Worm (Caenorhabditis elegans) whole organism, L4 larva: ENCODE measurements around the gene scl-9.

Source experiments
- F10B5.3 ChIP-seq: sonication (generic microtip); optimal IDR thresholded peaks from 2 replicates; lab custom pipeline; 2016; ENCODE audit warnings: mild to moderate bottlenecking, missing genetic modification characterization, missing compliant biosample characterization
- F44E2.7 ChIP-seq: fragments of 200-800 bp; sonication (Bioruptor generic); IDR thresholded peaks from 2 replicates; pipeline ENCODE4 v2.1.2; 2022; ENCODE audit warnings: missing genetic modification characterization, missing compliant biosample characterization
- F49E8.2 ChIP-seq: sonication (generic microtip); optimal IDR thresholded peaks from 2 replicates; lab custom pipeline; 2016; ENCODE audit warnings: missing compliant biosample characterization, mild to moderate bottlenecking, missing genetic modification characterization, borderline replicate concordance
- R02D3.7 ChIP-seq: fragments of 150-350 bp; sonication (generic microtip); optimal IDR thresholded peaks from 3 replicates; lab custom pipeline; 2014; ENCODE audit warnings: missing biosample characterization, missing genetic modification characterization
- Y48G9A.11 ChIP-seq: fragments of 200-800 bp; sonication (Bioruptor generic); IDR thresholded peaks from 2 replicates; pipeline ENCODE4 v1.3.6; 2022; ENCODE audit warnings: missing genetic modification reagents, missing genetic modification characterization, missing compliant biosample characterization
- ZK546.5 ChIP-seq, 2 experiments: sonication (generic microtip); optimal IDR thresholded peaks; 2 replicates each; lab custom pipeline; 2017; ENCODE audit warnings: missing biosample characterization in 2 of 2, missing genetic modification characterization in 2 of 2
- aha-1 ChIP-seq: fragments of 150-350 bp; peaks from one replicate; lab custom pipeline; 2014; ENCODE audit warnings: missing biosample characterization, missing genetic modification characterization
- ama-1 ChIP-seq: fragments of 150-350 bp; optimal IDR thresholded peaks from 2 replicates; lab custom pipeline; 2014; ENCODE audit warnings: inconsistent platforms, mixed read lengths
- arid-1 ChIP-seq: fragments of 200-800 bp; sonication (Bioruptor generic); conservative IDR thresholded peaks from 2 replicates; pipeline ENCODE4 v1.3.6; 2022; ENCODE audit warnings: missing genetic modification reagents, missing genetic modification characterization, missing compliant biosample characterization
- ceh-28 ChIP-seq: fragments of 150-350 bp; optimal IDR thresholded peaks from 2 replicates; lab custom pipeline; 2014; ENCODE audit warnings: missing biosample characterization, missing genetic modification reagents, missing genetic modification characterization
- daf-16 ChIP-seq, 3 experiments: sonication (generic microtip); optimal IDR thresholded peaks; 2 replicates each; lab custom pipeline; 2016 to 2017; ENCODE audit warnings: missing genetic modification characterization in 3 of 3, missing genetic modification reagents in 3 of 3, mild to moderate bottlenecking in 2 of 3, missing compliant biosample characterization in 2 of 3, missing biosample characterization in 1 of 3, moderate library complexity in 1 of 3
- dmd-6 ChIP-seq: fragments of 200-800 bp; sonication (Bioruptor generic); IDR thresholded peaks from 2 replicates; pipeline ENCODE4 v1.3.6; 2022; ENCODE audit warnings: missing genetic modification reagents, missing genetic modification characterization, missing compliant biosample characterization
- dmd-9 ChIP-seq: fragments of 200-800 bp; sonication (Bioruptor generic); IDR thresholded peaks from 2 replicates; pipeline ENCODE4 v1.3.6; 2022; ENCODE audit warnings: missing genetic modification reagents, missing genetic modification characterization, missing compliant biosample characterization
- dpl-1 ChIP-seq: fragments of 150-350 bp; optimal IDR thresholded peaks from 2 replicates; lab custom pipeline; 2014; ENCODE audit warnings: missing biosample characterization, missing genetic modification reagents, missing genetic modification characterization
- egl-27 ChIP-seq: sonication (generic microtip); optimal IDR thresholded peaks from 3 replicates; lab custom pipeline; 2017; ENCODE audit warnings: missing biosample characterization, missing genetic modification reagents, missing genetic modification characterization
- egl-43 ChIP-seq: fragments of 200-800 bp; sonication (Bioruptor generic); IDR thresholded peaks from 2 replicates; pipeline ENCODE4 v1.3.6; 2022; ENCODE audit warnings: missing genetic modification reagents, missing genetic modification characterization, missing compliant biosample characterization
- lim-7 ChIP-seq: fragments of 200-800 bp; sonication (Bioruptor generic); IDR thresholded peaks from 2 replicates; pipeline ENCODE4 v1.3.6; 2022; ENCODE audit warnings: missing genetic modification characterization, missing compliant biosample characterization
- lin-15B ChIP-seq: fragments of 150-350 bp; sonication (generic microtip); optimal IDR thresholded peaks from 3 replicates; lab custom pipeline; 2014; ENCODE audit warnings: missing biosample characterization, missing genetic modification characterization
- lin-39 ChIP-seq: fragments of 150-350 bp; optimal IDR thresholded peaks from 2 replicates; lab custom pipeline; 2014; ENCODE audit warnings: missing biosample characterization, missing genetic modification reagents, missing genetic modification characterization
- madf-5 ChIP-seq, 2 experiments: fragments of 200-800 bp; sonication (Bioruptor generic); IDR thresholded peaks; 2 replicates each; pipeline ENCODE4 v1.3.6; 2022; ENCODE audit warnings: missing compliant biosample characterization in 2 of 2, missing genetic modification characterization in 2 of 2
- mxl-3 ChIP-seq: fragments of 200-800 bp; sonication (Bioruptor generic); optimal IDR thresholded peaks from 2 replicates; lab custom pipeline; 2018; ENCODE audit warnings: mild to moderate bottlenecking, missing genetic modification characterization, missing compliant biosample characterization
- nhr-10 ChIP-seq: fragments of 150-350 bp; optimal IDR thresholded peaks from 2 replicates; lab custom pipeline; 2014; ENCODE audit warnings: missing biosample characterization, missing genetic modification characterization
- nhr-237 ChIP-seq: sonication (generic microtip); optimal IDR thresholded peaks from 2 replicates; lab custom pipeline; 2017; ENCODE audit warnings: missing biosample characterization, missing genetic modification characterization
- nhr-25 ChIP-seq: sonication (generic microtip); optimal IDR thresholded peaks from 2 replicates; lab custom pipeline; 2017; ENCODE audit warnings: missing genetic modification characterization, mild to moderate bottlenecking, missing compliant biosample characterization, antibody characterized with exemption, moderate library complexity, borderline replicate concordance; ENCODE audit not compliant: insufficient read depth
- nhr-6 ChIP-seq: fragments of 150-350 bp; optimal IDR thresholded peaks from 2 replicates; lab custom pipeline; 2014; ENCODE audit warnings: missing biosample characterization, missing genetic modification characterization
- nhr-77 ChIP-seq: fragments of 150-350 bp; optimal IDR thresholded peaks from 2 replicates; lab custom pipeline; 2014; ENCODE audit warnings: missing biosample characterization, missing genetic modification characterization
- pha-4 ChIP-seq, 2 experiments: fragments of 150-350 bp in 1 of 2; fragments of 200-800 bp in 1 of 2; sonication (Bioruptor generic) in 1 of 2; IDR thresholded peaks in 1 of 2; optimal IDR thresholded peaks in 1 of 2; 2 replicates each; pipeline versions ENCODE4 v1.3.6 to Lab custom; 2014 to 2022; ENCODE audit warnings: missing genetic modification characterization in 2 of 2, missing genetic modification reagents in 2 of 2, missing biosample characterization in 1 of 2, missing compliant biosample characterization in 1 of 2
- php-3 ChIP-seq: fragments of 200-800 bp; sonication (Bioruptor generic); IDR thresholded peaks from 2 replicates; pipeline ENCODE4 v1.3.6; 2022; ENCODE audit warnings: missing genetic modification reagents, missing genetic modification characterization, missing compliant biosample characterization
- skn-1 ChIP-seq: fragments of 150-350 bp; optimal IDR thresholded peaks from 2 replicates; lab custom pipeline; 2014; ENCODE audit warnings: missing biosample characterization, missing genetic modification characterization
- snpc-1.2 ChIP-seq: fragments of 200-800 bp; sonication (Bioruptor generic); IDR thresholded peaks from 2 replicates; pipeline ENCODE4 v1.3.6; 2022; ENCODE audit warnings: missing genetic modification reagents, missing genetic modification characterization, missing compliant biosample characterization
- spr-3 ChIP-seq: fragments of 200-800 bp; sonication (Bioruptor generic); optimal IDR thresholded peaks from 2 replicates; lab custom pipeline; 2018; ENCODE audit warnings: mild to moderate bottlenecking, missing genetic modification characterization, missing compliant biosample characterization
- tra-1 ChIP-seq: fragments of 200-800 bp; sonication (Bioruptor generic); IDR thresholded peaks from 2 replicates; pipeline ENCODE4 v1.3.6; 2022; ENCODE audit warnings: missing genetic modification reagents, missing genetic modification characterization, missing compliant biosample characterization
- unc-62 ChIP-seq, 3 experiments: fragments of 150-350 bp in 1 of 3; sonication (generic microtip); optimal IDR thresholded peaks in 2 of 3; peaks in 1 of 3; 1 replicate in 1 of 3; 2 replicates in 2 of 3; lab custom pipeline; 2014 to 2017; ENCODE audit warnings: missing biosample characterization in 3 of 3, missing genetic modification characterization in 3 of 3, missing genetic modification reagents in 3 of 3, missing genotype in 1 of 3
- vab-7 ChIP-seq: fragments of 200-800 bp; sonication (Bioruptor generic); IDR thresholded peaks from 2 replicates; pipeline ENCODE4 v1.3.6; 2022; ENCODE audit warnings: missing genetic modification reagents, missing genetic modification characterization, missing compliant biosample characterization
- ztf-11 ChIP-seq: fragments of 150-350 bp; optimal IDR thresholded peaks from 2 replicates; lab custom pipeline; 2014; ENCODE audit warnings: missing biosample characterization, missing genetic modification characterization

scl-9 gene

DNA sequence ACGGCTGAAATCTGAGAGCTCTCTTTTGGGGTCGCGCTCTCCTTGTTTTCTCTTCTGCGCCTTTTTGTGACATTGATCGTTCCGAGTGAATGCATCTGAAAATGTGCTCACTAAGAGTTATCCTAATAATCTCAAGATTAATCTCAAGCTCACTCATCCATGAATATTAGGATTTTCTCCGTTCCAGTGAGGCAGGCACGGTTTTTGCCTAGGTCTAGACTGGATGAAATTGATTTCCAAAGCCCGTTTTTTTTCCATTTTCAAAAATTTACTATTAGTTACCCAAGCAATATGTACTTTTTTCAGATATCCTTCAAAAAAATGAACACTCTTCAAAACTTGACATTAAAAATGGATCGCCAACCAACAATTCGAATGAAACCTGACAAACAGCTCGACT is 4.9 kb upstream of the scl-9 start, which contains the start of gene amt-2:
Gene amt-2, plus strand, starts transcription at position 301 of the 400 bp plus-strand sequence.
- no peak for TF ChIP-seq spr-3 (GFP tag; lab: Kevin White, UChicago)
- no peak for TF ChIP-seq dmd-9 (GFP tag; lab: Robert Waterston, UW)
- TF ChIP-seq vab-7 (GFP tag; lab: Robert Waterston, UW), result no peak
- no peak for TF ChIP-seq mxl-3 (GFP tag; lab: Kevin White, UChicago)
- TF ChIP-seq snpc-1.2 (GFP tag; lab: Robert Waterston, UW), result no peak
- TF ChIP-seq daf-16 (GFP tag; optimal IDR thresholded peaks at IDR 0.05; lab: Kevin White, UChicago), result no peak
- no peak for TF ChIP-seq daf-16 (tag; optimal IDR thresholded peaks at IDR 0.05; lab: Kevin White, UChicago)
- TF ChIP-seq lim-7 (GFP tag; lab: Robert Waterston, UW), result no peak
- TF ChIP-seq lin-15B (tag; lab: Kevin White, UChicago), result no peak

DNA sequence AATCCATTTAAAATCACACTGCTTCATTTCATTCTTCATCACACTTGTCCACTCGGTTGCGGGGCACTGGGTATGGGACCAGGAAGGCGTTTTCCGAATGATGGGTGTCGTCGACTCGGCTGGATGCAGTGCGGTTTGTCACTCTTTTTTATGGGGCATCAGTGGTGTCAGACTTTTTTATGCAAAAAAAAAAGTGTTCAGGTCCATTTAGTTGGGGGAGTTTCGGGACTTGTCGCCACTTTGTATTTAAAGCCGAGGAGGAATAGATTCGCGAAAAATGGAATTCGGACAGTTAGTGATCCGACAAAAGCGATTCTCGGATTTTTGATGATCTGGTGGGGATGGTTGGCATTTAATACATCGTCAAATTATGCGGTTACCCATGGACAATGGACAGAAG is 2.0 kb upstream of the scl-9 start:
- TF ChIP-seq nhr-10 (tag; lab: Kevin White, UChicago), result no peak
- TF ChIP-seq pha-4 (GFP tag; IDR thresholded peaks at IDR 0.05; lab: Robert Waterston, UW), result no peak
- no peak for TF ChIP-seq pha-4 (tag; optimal IDR thresholded peaks at IDR 0.05; lab: Kevin White, UChicago)
- no peak for TF ChIP-seq ceh-28 (tag; lab: Kevin White, UChicago)
- TF ChIP-seq F49E8.2, result no peak
- TF ChIP-seq aha-1 (tag; lab: Kevin White, UChicago), result peak; percentile 90
- no peak for TF ChIP-seq daf-16 (GFP tag; optimal IDR thresholded peaks at IDR 0.05; lab: Kevin White, UChicago)
- no peak for TF ChIP-seq daf-16 (tag; optimal IDR thresholded peaks at IDR 0.05; lab: Kevin White, UChicago)

DNA sequence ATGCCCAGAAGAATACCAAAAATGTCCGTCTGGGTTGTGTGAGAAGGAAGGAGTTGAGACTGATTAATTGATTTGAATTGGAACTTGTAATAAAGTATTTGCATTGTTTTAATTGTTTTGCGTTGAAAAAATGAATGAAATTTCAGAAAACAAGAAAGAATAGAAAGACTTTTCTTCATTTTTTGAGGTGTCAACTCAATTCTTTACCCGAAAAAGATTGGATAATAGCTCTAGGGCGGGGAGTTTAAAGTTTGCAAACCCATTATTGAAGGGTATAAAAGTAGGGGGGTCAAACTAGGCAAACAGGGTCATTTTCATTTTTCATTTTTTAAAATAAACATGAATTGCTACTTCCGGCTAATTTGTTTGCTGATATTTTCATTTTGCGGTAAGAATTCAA is 1.2 kb downstream of the scl-9 start, which contains the start of gene scl-10:
Gene scl-10, plus strand, starts transcription at position 301 of the 400 bp plus-strand sequence.
- TF ChIP-seq F10B5.3 (tag; lab: Kevin White, UChicago), result no peak
- no peak for TF ChIP-seq nhr-77 (tag; lab: Kevin White, UChicago)
- no peak for TF ChIP-seq nhr-10 (tag; lab: Kevin White, UChicago)
- TF ChIP-seq dmd-6 (GFP tag; lab: Robert Waterston, UW), result no peak
- TF ChIP-seq nhr-6 (tag; lab: Kevin White, UChicago), result no peak
- TF ChIP-seq skn-1 (tag; lab: Kevin White, UChicago), result no peak
- no peak for TF ChIP-seq nhr-25 (tag; lab: Kevin White, UChicago)
- no peak for TF ChIP-seq ZK546.5 (tag; optimal IDR thresholded peaks at IDR 0.05; lab: Kevin White, UChicago)

DNA sequence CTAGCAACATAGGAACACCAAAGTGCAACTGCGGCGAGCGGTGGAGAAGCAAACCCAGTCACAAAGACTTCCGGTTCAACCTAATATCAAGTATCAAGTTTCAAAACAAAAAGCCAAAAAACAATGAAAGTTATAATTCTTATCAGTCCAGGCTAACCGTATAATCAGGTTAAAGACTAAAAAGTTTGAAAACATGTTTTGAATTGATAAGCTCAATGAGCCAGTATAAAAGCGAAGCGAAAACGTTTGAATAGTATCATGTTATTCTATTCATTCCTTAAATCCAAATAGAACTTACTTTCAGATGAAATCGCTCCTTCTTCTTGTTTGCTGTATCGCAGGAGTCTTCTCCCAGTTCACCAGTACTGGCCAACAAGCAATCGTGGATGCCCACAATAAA is 4.1 kb downstream of the scl-9 start, which contains the start of gene scl-11:
Gene scl-11, plus strand, starts transcription at position 301 of the 400 bp plus-strand sequence.
- TF ChIP-seq php-3 (GFP tag; lab: Robert Waterston, UW) (no peak), arid-1 (no peak), Y48G9A.11 (GFP tag; lab: Robert Waterston, UW) (no peak), lin-39 (tag; lab: Kevin White, UChicago) (no peak), F49E8.2 (no peak), ZK546.5 (tag; optimal IDR thresholded peaks at IDR 0.05; lab: Kevin White, UChicago) (no peak), ama-1 (lab: Kevin White, UChicago) (no peak), unc-62 (GFP tag; optimal IDR thresholded peaks at IDR 0.05 in 1 of 2; lab: Kevin White, UChicago) (no peak), unc-62 (tag; optimal IDR thresholded peaks at IDR 0.05; lab: Kevin White, UChicago) (no peak), tra-1 (GFP tag; lab: Robert Waterston, UW) (no peak), F44E2.7 (GFP tag; lab: Robert Waterston, UW) (no peak), R02D3.7 (tag; lab: Kevin White, UChicago) (no peak), egl-27 (tag; lab: Kevin White, UChicago) (no peak), egl-43 (GFP tag; lab: Robert Waterston, UW) (no peak), spr-3 (GFP tag; lab: Kevin White, UChicago) (no peak), skn-1 (tag; lab: Kevin White, UChicago) (no peak), madf-5 (GFP tag; IDR thresholded peaks at IDR 0.05; lab: Robert Waterston, UW) (no peak), ztf-11 (tag; lab: Kevin White, UChicago) (no peak), nhr-237 (tag; lab: Kevin White, UChicago) (no peak), dpl-1 (GFP tag; lab: Kevin White, UChicago) (no peak)
